Worm (Caenorhabditis elegans): Measurements from ENCODE around the gene T02E9.5.

DNA sequence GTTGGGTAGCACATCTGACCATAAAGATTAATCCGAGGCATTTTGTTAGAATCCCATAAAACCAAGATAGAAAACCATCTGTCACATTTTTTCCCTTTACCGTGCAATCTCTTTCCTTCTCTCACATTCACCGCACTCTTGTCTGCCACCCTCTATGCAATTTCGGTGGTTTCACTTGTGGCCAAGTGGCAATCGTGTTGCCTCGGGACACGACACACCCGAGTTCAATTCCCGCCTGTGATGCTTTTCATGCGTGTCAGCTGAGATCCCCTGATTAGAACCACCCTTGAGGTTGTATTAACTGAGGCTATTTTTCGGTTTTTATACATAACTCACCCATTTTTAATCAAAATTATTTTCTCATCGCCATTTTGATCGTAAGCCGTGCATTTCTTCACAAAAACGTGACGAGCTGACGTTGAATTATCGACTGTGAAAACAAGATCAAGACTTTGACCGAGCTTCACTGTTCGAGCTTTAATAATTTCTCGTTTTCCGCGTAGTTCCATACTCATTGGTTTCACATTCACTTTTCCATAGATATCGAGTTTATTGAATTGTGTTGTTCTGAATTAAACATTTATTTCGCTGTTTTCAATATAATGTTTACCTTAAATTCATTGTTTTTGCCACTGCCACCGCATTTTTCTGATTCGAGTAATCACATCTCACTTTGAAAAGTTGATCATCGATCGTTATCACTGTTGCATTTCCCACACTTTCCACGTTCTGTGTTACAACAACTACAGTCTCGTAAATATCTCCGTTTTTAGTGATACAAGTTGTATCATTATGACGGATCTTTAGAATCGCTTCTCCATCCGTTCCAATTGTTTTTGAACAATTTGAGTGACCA is 27.8 kb upstream of the T02E9.5 start:
- no peak for TF ChIP-seq lin-39 (tag; optimal IDR thresholded peaks at IDR 0.05)
- TF ChIP-seq ztf-11 (tag; optimal IDR thresholded peaks at IDR 0.05) = no peak
- no peak for TF ChIP-seq daf-12 (tag; optimal IDR thresholded peaks at IDR 0.05)
- TF ChIP-seq ama-1 (optimal IDR thresholded peaks at IDR 0.05) = peak; percentile 11
- peak; percentile 88 for TF ChIP-seq spr-1 (tag; optimal IDR thresholded peaks at IDR 0.05)
- peak; percentile 39 to 78 for TF ChIP-seq lsy-2 (tag; optimal IDR thresholded peaks at IDR 0.05)
- peak; percentile 96 for TF ChIP-seq dmd-9 (GFP tag; IDR thresholded peaks at IDR 0.05)
- TF ChIP-seq saeg-2 (GFP tag; IDR thresholded peaks at IDR 0.05) = peak; percentile 96
- TF ChIP-seq fkh-10 (GFP tag; optimal IDR thresholded peaks at IDR 0.05) = no peak
- TF ChIP-seq mxl-2 (GFP tag; conservative IDR thresholded peaks at IDR 0.05) = peak; percentile 94
- peak; percentile 98 for TF ChIP-seq ceh-44 (GFP tag; IDR thresholded peaks at IDR 0.05)
- peak; percentile 57 for TF ChIP-seq nhr-11 (tag; optimal IDR thresholded peaks at IDR 0.05)

Data from whole organism, L4 larva.